Worm (Caenorhabditis elegans) whole organism, L2 larva: ENCODE data around the gene dpyd-1.

Experiments used
- C34F6.9 ChIP-seq: fragments of 150-350 bp; optimal IDR thresholded peaks from 2 replicates; lab custom pipeline; 2014; ENCODE audit warnings: missing biosample characterization, missing genetic modification characterization
- F13H6.1 ChIP-seq: sonication (generic microtip); optimal IDR thresholded peaks from 2 replicates; lab custom pipeline; 2016; ENCODE audit warnings: missing genetic modification characterization, missing compliant biosample characterization
- alr-1 ChIP-seq: fragments of 150-350 bp; optimal IDR thresholded peaks from 2 replicates; lab custom pipeline; 2014; ENCODE audit warnings: missing biosample characterization, missing genetic modification characterization
- aly-2 ChIP-seq: fragments of 150-350 bp; optimal IDR thresholded peaks from 2 replicates; lab custom pipeline; 2014; ENCODE audit warnings: missing biosample characterization, missing genetic modification characterization
- blmp-1 ChIP-seq: sonication (generic microtip); optimal IDR thresholded peaks from 2 replicates; lab custom pipeline; 2017; ENCODE audit warnings: missing genetic modification characterization, mild to moderate bottlenecking, missing compliant biosample characterization, antibody characterized with exemption, moderate library complexity; ENCODE audit not compliant: insufficient read depth
- ceh-16 ChIP-seq: fragments of 150-350 bp; optimal IDR thresholded peaks from 2 replicates; lab custom pipeline; 2014; ENCODE audit warnings: missing biosample characterization, missing genetic modification characterization
- crh-2 ChIP-seq: sonication (generic microtip); optimal IDR thresholded peaks from 2 replicates; lab custom pipeline; 2017; ENCODE audit warnings: missing biosample characterization, missing genetic modification characterization
- dmd-4 ChIP-seq: sonication (generic microtip); optimal IDR thresholded peaks from 2 replicates; lab custom pipeline; 2017; ENCODE audit warnings: missing biosample characterization, missing genetic modification characterization
- egl-27 ChIP-seq: sonication (generic microtip); optimal IDR thresholded peaks from 3 replicates; lab custom pipeline; 2017; ENCODE audit warnings: missing biosample characterization, missing genetic modification reagents, missing genetic modification characterization
- elt-1 ChIP-seq: fragments of 150-350 bp; optimal IDR thresholded peaks from 2 replicates; lab custom pipeline; 2014; ENCODE audit warnings: missing biosample characterization, missing genetic modification characterization
- elt-3 ChIP-seq: sonication (generic microtip); optimal IDR thresholded peaks from 2 replicates; lab custom pipeline; 2017; ENCODE audit warnings: missing biosample characterization, missing genetic modification characterization
- fos-1 ChIP-seq: fragments of 150-350 bp; optimal IDR thresholded peaks from 2 replicates; lab custom pipeline; 2014; ENCODE audit warnings: missing biosample characterization, missing genetic modification characterization
- gmeb-1 ChIP-seq: fragments of 150-350 bp; optimal IDR thresholded peaks from 2 replicates; lab custom pipeline; 2014; ENCODE audit warnings: missing biosample characterization, missing genetic modification characterization
- lin-11 ChIP-seq: fragments of 150-350 bp; sonication (generic microtip); optimal IDR thresholded peaks from 2 replicates; lab custom pipeline; 2014; ENCODE audit warnings: missing biosample characterization, missing genetic modification characterization, inconsistent platforms, mixed read lengths
- lin-13 ChIP-seq: fragments of 150-350 bp; optimal IDR thresholded peaks from 2 replicates; lab custom pipeline; 2014; ENCODE audit warnings: missing biosample characterization, missing genetic modification reagents, missing genetic modification characterization
- lsy-2 ChIP-seq, 2 experiments: fragments of 150-350 bp in 1 of 2; sonication (generic microtip) in 1 of 2; optimal IDR thresholded peaks; 2 replicates each; lab custom pipeline; 2014 to 2017; ENCODE audit warnings: missing biosample characterization in 2 of 2, missing genetic modification characterization in 2 of 2
- mab-5 ChIP-seq: fragments of 150-350 bp; optimal IDR thresholded peaks from 2 replicates; lab custom pipeline; 2014; ENCODE audit warnings: missing biosample characterization, missing genetic modification characterization
- mbf-1 ChIP-seq: sonication (generic microtip); optimal IDR thresholded peaks from 2 replicates; lab custom pipeline; 2017; ENCODE audit warnings: missing biosample characterization, missing genetic modification characterization
- mdl-1 ChIP-seq, 2 experiments: fragments of 150-350 bp in 1 of 2; sonication (generic microtip) in 1 of 2; optimal IDR thresholded peaks; 2 replicates each; lab custom pipeline; 2017; ENCODE audit warnings: missing biosample characterization in 2 of 2, missing genetic modification characterization in 2 of 2
- nhr-11 ChIP-seq: fragments of 150-350 bp; optimal IDR thresholded peaks from 2 replicates; lab custom pipeline; 2014; ENCODE audit warnings: missing biosample characterization, missing genetic modification characterization
- nhr-21 ChIP-seq: fragments of 150-350 bp; optimal IDR thresholded peaks from 2 replicates; lab custom pipeline; 2014; ENCODE audit warnings: missing biosample characterization, missing genetic modification characterization
- nhr-237 ChIP-seq: fragments of 150-350 bp; optimal IDR thresholded peaks from 2 replicates; lab custom pipeline; 2014; ENCODE audit warnings: missing biosample characterization, missing genetic modification characterization
- nhr-25 ChIP-seq: fragments of 150-350 bp; sonication (generic microtip); optimal IDR thresholded peaks from 3 replicates; lab custom pipeline; 2014; ENCODE audit warnings: missing biosample characterization, missing genetic modification characterization
- nhr-77 ChIP-seq: fragments of 150-350 bp; optimal IDR thresholded peaks from 2 replicates; lab custom pipeline; 2014; ENCODE audit warnings: missing biosample characterization, missing genetic modification characterization
- sem-4 ChIP-seq: fragments of 150-350 bp; optimal IDR thresholded peaks from 2 replicates; lab custom pipeline; 2014; ENCODE audit warnings: missing biosample characterization, missing genetic modification reagents, missing genetic modification characterization
- sma-3 ChIP-seq: sonication (generic microtip); optimal IDR thresholded peaks from 2 replicates; lab custom pipeline; 2016; ENCODE audit warnings: missing genetic modification reagents, missing genetic modification characterization, missing compliant biosample characterization
- sma-9 ChIP-seq, 2 experiments: fragments of 150-350 bp in 1 of 2; sonication (generic microtip) in 1 of 2; optimal IDR thresholded peaks; 2 replicates each; lab custom pipeline; 2014 to 2016; ENCODE audit warnings: missing genetic modification characterization in 2 of 2, mild to moderate bottlenecking in 1 of 2, missing biosample characterization in 1 of 2, missing compliant biosample characterization in 1 of 2, missing genetic modification reagents in 1 of 2, moderate library complexity in 1 of 2
- unc-39 ChIP-seq: fragments of 150-350 bp; optimal IDR thresholded peaks from 2 replicates; lab custom pipeline; 2014; ENCODE audit warnings: missing biosample characterization, missing genetic modification characterization
- unc-55 ChIP-seq: fragments of 150-350 bp; sonication (generic microtip); optimal IDR thresholded peaks from 3 replicates; lab custom pipeline; 2014; ENCODE audit warnings: missing biosample characterization, missing genetic modification reagents, missing genetic modification characterization
- ztf-1 ChIP-seq: fragments of 200-800 bp; sonication (Bioruptor generic); conservative IDR thresholded peaks from 2 replicates; pipeline ENCODE4 v1.3.6; 2022; ENCODE audit warnings: missing genetic modification characterization, missing compliant biosample characterization
- ztf-11 ChIP-seq: sonication (generic microtip); optimal IDR thresholded peaks from 2 replicates; lab custom pipeline; 2017; ENCODE audit warnings: missing biosample characterization, missing genetic modification characterization
- ztf-4 ChIP-seq: fragments of 150-350 bp; optimal IDR thresholded peaks from 2 replicates; lab custom pipeline; 2014; ENCODE audit warnings: missing biosample characterization, missing genetic modification characterization

Gene dpyd-1

ce11 chrX:5460930-5461329 is 6.7 kb upstream of the dpyd-1 start, which contains the start of gene ddr-1:
TSS of gene ddr-1 (plus strand) at chrX:5461230.
- no peak for TF ChIP-seq C34F6.9
- TF ChIP-seq sem-4 (tag; lab: Kevin White, UChicago), result no peak
- no peak for TF ChIP-seq F13H6.1 (tag; lab: Kevin White, UChicago)
- no peak for TF ChIP-seq elt-1 (tag; lab: Kevin White, UChicago)
- TF ChIP-seq nhr-25 (tag; lab: Kevin White, UChicago), result no peak
- TF ChIP-seq elt-3 (tag; lab: Kevin White, UChicago), result no peak
- TF ChIP-seq nhr-11 (tag; lab: Kevin White, UChicago), result no peak
- no peak for TF ChIP-seq dmd-4 (tag; lab: Kevin White, UChicago)
- TF ChIP-seq lsy-2 (tag; optimal IDR thresholded peaks at IDR 0.05; lab: Kevin White, UChicago), result no peak
- no peak for TF ChIP-seq lin-13 (GFP tag; lab: Kevin White, UChicago)
- no peak for TF ChIP-seq mab-5
- no peak for TF ChIP-seq ceh-16
- TF ChIP-seq unc-55 (GFP tag; lab: Kevin White, UChicago), result no peak
- no peak for TF ChIP-seq lin-11 (tag; lab: Kevin White, UChicago)
- no peak for TF ChIP-seq blmp-1 (tag; lab: Kevin White, UChicago)
- no peak for TF ChIP-seq mbf-1
- TF ChIP-seq nhr-77 (tag; lab: Kevin White, UChicago), result no peak
- no peak for TF ChIP-seq ztf-4 (tag; lab: Kevin White, UChicago)
- no peak for TF ChIP-seq alr-1 (tag; lab: Kevin White, UChicago)
- no peak for TF ChIP-seq ztf-1 (GFP tag; lab: Robert Waterston, UW)

- peak; percentile 67 for TF ChIP-seq fos-1 (tag; lab: Kevin White, UChicago)
- TF ChIP-seq dmd-4 (tag; lab: Kevin White, UChicago), result no peak
These were observed 2.0 kb upstream of the dpyd-1 start for ce11 chrX:5465631-5466030.

- TF ChIP-seq sma-9 (GFP tag; optimal IDR thresholded peaks at IDR 0.05; lab: Kevin White, UChicago) (peak; percentile 28), sma-9 (tag; optimal IDR thresholded peaks at IDR 0.05; lab: Kevin White, UChicago) (no peak), nhr-237 (tag; lab: Kevin White, UChicago) (no peak)
These were observed 1.5 kb upstream of the dpyd-1 start for ce11 chrX:5466149-5466548.

- TF ChIP-seq nhr-25 (tag; lab: Kevin White, UChicago), result peak; percentile 51
- peak; percentile 91 for TF ChIP-seq sma-9 (GFP tag; optimal IDR thresholded peaks at IDR 0.05; lab: Kevin White, UChicago)
- TF ChIP-seq sma-9 (tag; optimal IDR thresholded peaks at IDR 0.05; lab: Kevin White, UChicago), result no peak
- peak; percentile 29 for TF ChIP-seq gmeb-1 (tag; lab: Kevin White, UChicago)
- no peak for TF ChIP-seq lsy-2 (tag; optimal IDR thresholded peaks at IDR 0.05; lab: Kevin White, UChicago)
- TF ChIP-seq F13H6.1 (tag; lab: Kevin White, UChicago), result peak; percentile 51
- TF ChIP-seq sem-4 (tag; lab: Kevin White, UChicago), result no peak
- TF ChIP-seq fos-1 (tag; lab: Kevin White, UChicago), result peak; percentile 85
- TF ChIP-seq ztf-1 (GFP tag; lab: Robert Waterston, UW), result no peak
- TF ChIP-seq egl-27, result peak; percentile 44
- peak; percentile 78 for TF ChIP-seq blmp-1 (tag; lab: Kevin White, UChicago)
- no peak for TF ChIP-seq unc-39 (tag; lab: Kevin White, UChicago)
- TF ChIP-seq ztf-11 (tag; lab: Kevin White, UChicago), result no peak
- TF ChIP-seq nhr-21 (tag; lab: Kevin White, UChicago), result peak; percentile 32
- peak in 1 of 2 experiments; percentile 34 for TF ChIP-seq mdl-1 (tag; optimal IDR thresholded peaks at IDR 0.05; lab: Kevin White, UChicago)
- TF ChIP-seq crh-2 (tag; lab: Kevin White, UChicago), result peak; percentile 89
- no peak for TF ChIP-seq aly-2
- TF ChIP-seq sma-3 (GFP tag; lab: Kevin White, UChicago), result peak; percentile 78
- TF ChIP-seq, all 48 proteins: peak for 11
These were observed 362 bp upstream of the dpyd-1 start for ce11 chrX:5467308-5467707.

- no peak for TF ChIP-seq sma-3 (GFP tag; lab: Kevin White, UChicago)
- TF ChIP-seq nhr-21 (tag; lab: Kevin White, UChicago), result no peak
- TF ChIP-seq ztf-4 (tag; lab: Kevin White, UChicago), result no peak
- no peak for TF ChIP-seq sem-4 (tag; lab: Kevin White, UChicago)
- TF ChIP-seq blmp-1 (tag; lab: Kevin White, UChicago), result peak; percentile 4
These were observed 2.6 kb downstream of the dpyd-1 start for ce11 chrX:5470111-5470745.
